Worm (Caenorhabditis elegans) whole organism, L4 larva: ENCODE data around the gene trxr-2.

ENCODE experiments used
- dmd-6 ChIP-seq: fragments of 200-800 bp; sonication (Bioruptor generic); IDR thresholded peaks from 2 replicates; pipeline ENCODE4 v1.3.6; 2022; ENCODE audit warnings: missing genetic modification reagents, missing genetic modification characterization, missing compliant biosample characterization
- egl-27 ChIP-seq: sonication (generic microtip); optimal IDR thresholded peaks from 3 replicates; lab custom pipeline; 2017; ENCODE audit warnings: missing biosample characterization, missing genetic modification reagents, missing genetic modification characterization

DNA sequence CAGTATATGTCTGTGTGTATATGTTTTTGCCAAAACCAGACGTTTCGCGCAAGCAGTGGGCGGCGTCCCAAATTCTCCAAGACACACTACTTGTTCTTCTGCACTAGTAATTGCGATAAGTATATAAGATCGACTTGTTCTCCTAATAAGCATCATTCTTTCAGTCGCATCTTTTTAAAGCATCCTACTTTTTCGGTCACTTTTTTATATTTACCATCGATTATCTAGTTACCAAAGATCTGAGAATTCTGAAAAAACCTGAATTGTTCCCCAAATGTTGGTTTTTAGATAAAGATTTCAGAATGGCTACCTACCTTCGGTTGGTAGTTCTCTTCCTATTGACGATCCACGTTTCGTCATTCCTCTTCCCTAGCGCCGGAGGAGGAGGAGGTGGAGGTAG is 48.4 kb downstream of the trxr-2 start, which contains the start of gene grl-25:
- TF ChIP-seq dmd-6 (GFP tag; lab: Robert Waterston, UW) (no peak), egl-27 (tag; lab: Kevin White, UChicago) (no peak)
